Fruit fly (Drosophila melanogaster) whole organism, embryonic: ENCODE measurements around the gene mAcon1.
A peak's percentile ranks its signal among the peaks of the same experiment; 100 is the strongest.

Experiments used
- CG4854 ChIP-seq: fragments of 200-800 bp; sonication (Bioruptor generic); optimal IDR thresholded peaks from 2 replicates; lab custom pipeline; 2016; ENCODE audit warnings: missing biosample characterization, missing genetic modification characterization, inconsistent platforms
- MBD-R2 ChIP-seq: fragments of 200-800 bp; sonication (Bioruptor generic); IDR thresholded peaks from 2 replicates; pipeline ENCODE4 v1.3.6; 2022; ENCODE audit warnings: missing biosample characterization, missing genetic modification characterization
- cas ChIP-seq: fragments of 200-800 bp; sonication (Bioruptor generic); IDR thresholded peaks from 2 replicates; pipeline ENCODE4 v1.3.6; 2022; ENCODE audit warnings: missing biosample characterization, missing genetic modification characterization
- cato ChIP-seq: fragments of 200-800 bp; sonication (Bioruptor generic); optimal IDR thresholded peaks from 2 replicates; lab custom pipeline; 2016; ENCODE audit warnings: missing biosample characterization, missing genetic modification characterization, borderline replicate concordance

- TF ChIP-seq MBD-R2 (GFP tag; lab: Robert Waterston, UW), result peak; percentile 80
- no peak for TF ChIP-seq CG4854 (GFP tag; lab: Kevin White, UChicago)
- no peak for TF ChIP-seq cas (GFP tag; lab: Robert Waterston, UW)
- TF ChIP-seq cato (GFP tag; lab: Kevin White, UChicago), result no peak
Measured at dm6 chr2L:21218240-21218911, 50.0 kb downstream of the mAcon1 start, which contains the start of gene CG8679.
